Fruit fly (Drosophila melanogaster): ENCODE measurements around the gene cdm.

cdm gene

dm6 chr3R:18185385-18185784, 2.1 kb upstream of the cdm start, which contains the start of the genes Arp5 and CG7208 (continued):
- TF ChIP-seq CG4617 (GFP tag; optimal IDR thresholded peaks at IDR 0.05; ENCODE audit: borderline replicate concordance) (peak; percentile 73), CG11093 (GFP tag; IDR thresholded peaks at IDR 0.05) (no peak), chif (GFP tag; optimal IDR thresholded peaks at IDR 0.05) (peak; percentile 40 to 61), Blimp-1 (GFP tag; optimal IDR thresholded peaks at IDR 0.05) (peak; percentile 77), CG9932 (GFP tag; IDR thresholded peaks at IDR 0.05) (peak; percentile 88), CG32772 (GFP tag; IDR thresholded peaks at IDR 0.05) (no peak), CG10366 (GFP tag; IDR thresholded peaks at IDR 0.05) (peak; percentile 48), CG18262 (tag; optimal IDR thresholded peaks at IDR 0.05) (peak; percentile 71), ranshi (GFP tag; IDR thresholded peaks at IDR 0.05) (peak; percentile 57), Hey (tag; optimal IDR thresholded peaks at IDR 0.05) (no peak), Antp (GFP tag; optimal IDR thresholded peaks at IDR 0.05) (peak; percentile 17), CG14965 (GFP tag; optimal IDR thresholded peaks at IDR 0.05; ENCODE audit: borderline replicate concordance) (no peak), zfh1 (GFP tag; IDR thresholded peaks at IDR 0.05) (peak; percentile 39; the same call in 1 of the 3 replicates), az2 (GFP tag; optimal IDR thresholded peaks at IDR 0.05) (peak; percentile 66), CG15269 (tag; optimal IDR thresholded peaks at IDR 0.05) (no peak), dan (GFP tag; IDR thresholded peaks at IDR 0.05) (no peak), Camta (GFP tag; optimal IDR thresholded peaks at IDR 0.05) (peak; percentile 70), pb (GFP tag; optimal IDR thresholded peaks at IDR 0.05) (no peak), pum (GFP tag; optimal IDR thresholded peaks at IDR 0.05) (peak; percentile 48), bcd (GFP tag; optimal IDR thresholded peaks at IDR 0.05) (peak; percentile 74), pho (GFP tag; optimal IDR thresholded peaks at IDR 0.05) (peak; percentile 80), fd3F (GFP tag; optimal IDR thresholded peaks at IDR 0.05) (peak; percentile 71), Hmr (GFP tag; optimal IDR thresholded peaks at IDR 0.05) (peak; percentile 81), CG32532 (GFP tag; IDR thresholded peaks at IDR 0.05) (peak; percentile 63), CG10565 (GFP tag; optimal IDR thresholded peaks at IDR 0.05) (no peak), Fer3 (tag; optimal IDR thresholded peaks at IDR 0.05) (peak; percentile 77), D (optimal IDR thresholded peaks at IDR 0.05) (no peak), D (GFP tag; optimal IDR thresholded peaks at IDR 0.05) (no peak), CG11398 (GFP tag; optimal IDR thresholded peaks at IDR 0.05) (no peak), corto (GFP tag; optimal IDR thresholded peaks at IDR 0.05) (no peak), CG17385 (GFP tag; optimal IDR thresholded peaks at IDR 0.05) (peak; percentile 63), cg (GFP tag; optimal IDR thresholded peaks at IDR 0.05) (no peak), grn (GFP tag; optimal IDR thresholded peaks at IDR 0.05) (no peak), kni (GFP tag; optimal IDR thresholded peaks at IDR 0.05) (no peak), CG8944 (GFP tag; optimal IDR thresholded peaks at IDR 0.05) (peak; percentile 13), Meics (GFP tag; optimal IDR thresholded peaks at IDR 0.05) (peak; percentile 85), CG11560 (tag; IDR thresholded peaks at IDR 0.05) (no peak; the same call in 2 of the 3 replicates), CG6254 (GFP tag; optimal IDR thresholded peaks at IDR 0.05) (peak; percentile 16), MTF-1 (GFP tag; optimal IDR thresholded peaks at IDR 0.05; ENCODE audit: borderline replicate concordance) (no peak), Eip74EF (GFP tag; optimal IDR thresholded peaks at IDR 0.05) (no peak), Optix (GFP tag; IDR thresholded peaks at IDR 0.05) (no peak), CG14667 (GFP tag; IDR thresholded peaks at IDR 0.05) (no peak; the same call in 1 of the 2 replicates), CG6854 (GFP tag; optimal IDR thresholded peaks at IDR 0.05) (no peak), HmgZ (tag; optimal IDR thresholded peaks at IDR 0.05) (peak; percentile 80), luna (GFP tag; optimal IDR thresholded peaks at IDR 0.05) (peak; percentile 51), B-H1 (GFP tag; IDR thresholded peaks at IDR 0.05) (peak; percentile 29; the same call in 1 of the 3 replicates), HLH54F (GFP tag; optimal IDR thresholded peaks at IDR 0.05) (peak; percentile 57), CG9876 (GFP tag; optimal IDR thresholded peaks at IDR 0.05) (no peak), bsh (GFP tag; optimal IDR thresholded peaks at IDR 0.05) (peak in 1 of 2 experiments; percentile 70), CG11723 (GFP tag; optimal IDR thresholded peaks at IDR 0.05) (no peak), CG3407 (GFP tag; optimal IDR thresholded peaks at IDR 0.05) (peak; percentile 30)
